Worm (Caenorhabditis elegans) whole organism, mixed stage, embryonic: ENCODE data around the gene exp-1.

Experiments used
- ceh-43 ChIP-seq: fragments of 200-800 bp; sonication (Bioruptor generic); optimal IDR thresholded peaks from 2 replicates; lab custom pipeline; 2018; ENCODE audit warnings: mild to moderate bottlenecking, missing genetic modification characterization, moderate library complexity, missing compliant biosample characterization
- drap-1 ChIP-seq: fragments of 200-800 bp; sonication (Bioruptor generic); optimal IDR thresholded peaks from 3 replicates; lab custom pipeline; 2018; ENCODE audit warnings: mild to moderate bottlenecking, missing genetic modification characterization, missing compliant biosample characterization
- elt-3 ChIP-seq: fragments of 150-350 bp; optimal IDR thresholded peaks from 2 replicates; lab custom pipeline; 2014; ENCODE audit warnings: missing biosample characterization, missing genetic modification characterization
- flh-1 ChIP-seq: fragments of 200-800 bp; sonication (Bioruptor generic); optimal IDR thresholded peaks from 2 replicates; lab custom pipeline; 2018; ENCODE audit warnings: mild to moderate bottlenecking, missing genetic modification characterization, moderate library complexity, missing compliant biosample characterization
- ham-2 ChIP-seq: fragments of 200-800 bp; sonication (Bioruptor generic); optimal IDR thresholded peaks from 2 replicates; lab custom pipeline; 2018; ENCODE audit warnings: mild to moderate bottlenecking, missing genetic modification characterization, missing compliant biosample characterization
- lin-13 ChIP-seq: fragments of 150-350 bp; optimal IDR thresholded peaks from 2 replicates; lab custom pipeline; 2014; ENCODE audit warnings: missing biosample characterization, missing genetic modification characterization
- mab-5 ChIP-seq: fragments of 150-350 bp; optimal IDR thresholded peaks from 2 replicates; lab custom pipeline; 2014; ENCODE audit warnings: missing biosample characterization, missing genetic modification characterization
- mep-1 ChIP-seq: fragments of 150-350 bp; optimal IDR thresholded peaks from 2 replicates; lab custom pipeline; 2017; ENCODE audit warnings: missing biosample characterization, missing genetic modification reagents, missing genetic modification characterization, inconsistent platforms
- nhr-2 ChIP-seq: fragments of 150-350 bp; optimal IDR thresholded peaks from 2 replicates; lab custom pipeline; 2014; ENCODE audit warnings: missing biosample characterization, missing genetic modification characterization
- nhr-237 ChIP-seq: fragments of 150-350 bp; optimal IDR thresholded peaks from 2 replicates; lab custom pipeline; 2014; ENCODE audit warnings: missing biosample characterization, missing genetic modification characterization
- nhr-28 ChIP-seq: fragments of 150-350 bp; optimal IDR thresholded peaks from 2 replicates; lab custom pipeline; 2014; ENCODE audit warnings: missing biosample characterization, missing genetic modification characterization
- nhr-76 ChIP-seq: sonication (generic microtip); optimal IDR thresholded peaks from 2 replicates; lab custom pipeline; 2017; ENCODE audit warnings: missing biosample characterization, missing genetic modification characterization
- ztf-11 ChIP-seq: fragments of 150-350 bp; optimal IDR thresholded peaks from 2 replicates; lab custom pipeline; 2014; ENCODE audit warnings: missing biosample characterization, missing genetic modification characterization

DNA sequence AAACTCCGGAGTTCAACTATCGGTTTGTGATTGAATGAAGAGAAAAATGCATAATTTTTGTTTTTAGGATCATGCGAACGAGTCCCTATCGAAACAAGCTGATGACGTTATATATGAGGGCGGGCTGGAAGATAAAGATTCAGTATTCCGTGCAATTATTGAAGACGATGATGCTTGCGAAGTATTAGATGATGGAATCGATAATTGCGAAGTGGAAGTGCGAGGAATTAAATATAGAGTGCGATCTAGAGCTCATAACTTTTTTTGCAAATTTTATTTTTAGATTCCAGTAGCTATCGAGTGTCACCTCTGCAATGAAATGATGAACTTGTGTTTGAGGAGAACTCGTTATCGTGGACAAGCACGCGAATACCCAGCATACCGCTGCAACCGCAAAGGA is 38.1 kb upstream of the exp-1 start:
- TF ChIP-seq elt-3 (tag; lab: Kevin White, UChicago) (no peak), drap-1 (GFP tag; lab: Kevin White, UChicago) (no peak), nhr-2 (tag; lab: Kevin White, UChicago) (no peak), mab-5 (no peak), nhr-28 (tag; lab: Kevin White, UChicago) (no peak), ztf-11 (tag; lab: Kevin White, UChicago) (no peak), flh-1 (GFP tag; lab: Kevin White, UChicago) (no peak), ham-2 (no peak), lin-13 (tag; lab: Kevin White, UChicago) (no peak), nhr-237 (no peak), ceh-43 (GFP tag; lab: Kevin White, UChicago) (no peak), nhr-76 (tag; lab: Kevin White, UChicago) (no peak), mep-1 (no peak)
